Fruit fly (Drosophila melanogaster) whole organism, embryonic: ENCODE measurements around the gene CG4586.

Experiments used
- Adf1 ChIP-seq: fragments of 200-800 bp; sonication (Bioruptor generic); IDR thresholded peaks from 2 replicates; pipeline ENCODE4 v1.3.6; 2022; ENCODE audit warnings: missing biosample characterization, missing genetic modification characterization
- Atf6 ChIP-seq: fragments of 200-800 bp; sonication (Bioruptor generic); IDR thresholded peaks from 2 replicates; pipeline ENCODE4 v1.3.6; 2022; ENCODE audit warnings: missing biosample characterization, missing genetic modification characterization
- CG13894 ChIP-seq: fragments of 200-800 bp; sonication (Bioruptor generic); optimal IDR thresholded peaks from 3 replicates; lab custom pipeline; 2018; ENCODE audit warnings: missing biosample characterization, mild to moderate bottlenecking, missing genetic modification characterization, moderate library complexity
- CG14710 ChIP-seq: fragments of 200-800 bp; sonication (Bioruptor generic); optimal IDR thresholded peaks from 3 replicates; lab custom pipeline; 2019; ENCODE audit warnings: missing biosample characterization, mild to moderate bottlenecking, missing genetic modification characterization, moderate library complexity
- CG34422 ChIP-seq: fragments of 200-800 bp; sonication (Bioruptor generic); IDR thresholded peaks from 3 replicates; pipeline ENCODE4 v1.3.6; 2022; ENCODE audit warnings: missing biosample characterization, missing genetic modification characterization
- CG4282 ChIP-seq: fragments of 200-800 bp; sonication (Bioruptor generic); optimal IDR thresholded peaks from 2 replicates; lab custom pipeline; 2016; ENCODE audit warnings: missing biosample characterization, missing genetic modification characterization
- CG7556 ChIP-seq: fragments of 200-800 bp; sonication (Bioruptor generic); optimal IDR thresholded peaks from 2 replicates; lab custom pipeline; 2017; ENCODE audit warnings: missing biosample characterization, mild to moderate bottlenecking, missing genetic modification characterization
- D19B ChIP-seq: fragments of 200-800 bp; sonication (Bioruptor generic); optimal IDR thresholded peaks from 2 replicates; lab custom pipeline; 2017; ENCODE audit warnings: missing biosample characterization, mild to moderate bottlenecking, missing genetic modification characterization
- Deaf1 ChIP-seq: fragments of 200-800 bp; optimal IDR thresholded peaks from 3 replicates; lab custom pipeline; 2019; ENCODE audit warnings: missing biosample characterization, mild to moderate bottlenecking, missing genetic modification characterization, moderate library complexity
- Dip2 ChIP-seq: fragments of 200-800 bp; sonication (Bioruptor generic); IDR thresholded peaks from 2 replicates; pipeline ENCODE4 v1.3.6; 2022; ENCODE audit warnings: missing biosample characterization, missing genetic modification characterization
- ERR ChIP-seq: fragments of 200-800 bp; sonication (Bioruptor generic); optimal IDR thresholded peaks from 2 replicates; lab custom pipeline; 2016; ENCODE audit warnings: missing biosample characterization, missing genetic modification characterization
- Hr78 ChIP-seq, 2 experiments: fragments of 200-800 bp in 1 of 2; fragments of >200 bp in 1 of 2; sonication (Bioruptor generic) in 1 of 2; optimal IDR thresholded peaks; 2 replicates each; lab custom pipeline; 2017 to 2019; ENCODE audit warnings: missing biosample characterization in 2 of 2, missing genetic modification characterization in 2 of 2, mild to moderate bottlenecking in 1 of 2, moderate library complexity in 1 of 2
- Hsf ChIP-seq: fragments of 200-800 bp; sonication (Bioruptor generic); optimal IDR thresholded peaks from 3 replicates; lab custom pipeline; 2016; ENCODE audit warnings: missing biosample characterization, missing genetic modification characterization
- Jarid2 ChIP-seq: fragments of 200-800 bp; sonication (Bioruptor generic); optimal IDR thresholded peaks from 3 replicates; lab custom pipeline; 2017; ENCODE audit warnings: mild to moderate bottlenecking, missing biosample characterization, missing genetic modification reagents, missing genetic modification characterization
- Lim3 ChIP-seq: fragments of 200-800 bp; sonication (Bioruptor generic); IDR thresholded peaks from 2 replicates; pipeline ENCODE4 v1.3.6; 2022; ENCODE audit warnings: missing biosample characterization, missing genetic modification characterization
- Med ChIP-seq: fragments of 200-800 bp; sonication (Bioruptor generic); peaks from one replicate; lab custom pipeline; 2016; ENCODE audit warnings: missing biosample characterization, missing genetic modification characterization, mild to moderate bottlenecking, inconsistent platforms, moderate library complexity
- Neu2 ChIP-seq: fragments of 200-800 bp; sonication (Bioruptor generic); optimal IDR thresholded peaks from 3 replicates; lab custom pipeline; 2016; ENCODE audit warnings: missing biosample characterization, missing genetic modification characterization, borderline replicate concordance
- Nf-YB ChIP-seq: fragments of 200-800 bp; sonication (Bioruptor generic); optimal IDR thresholded peaks from 3 replicates; lab custom pipeline; 2019; ENCODE audit warnings: missing biosample characterization, mild to moderate bottlenecking, missing genetic modification characterization, moderate library complexity
- Pdp1 ChIP-seq, 2 experiments: fragments of 200-800 bp; sonication (Bioruptor generic); optimal IDR thresholded peaks; 3 replicates each; lab custom pipeline; 2016; ENCODE audit warnings: missing biosample characterization in 2 of 2, missing genetic modification characterization in 2 of 2, mild to moderate bottlenecking in 1 of 2, moderate library complexity in 1 of 2
- Sry-β ChIP-seq: fragments of 200-800 bp; sonication (Bioruptor generic); optimal IDR thresholded peaks from 2 replicates; lab custom pipeline; 2018; ENCODE audit warnings: missing biosample characterization, mild to moderate bottlenecking, missing genetic modification characterization, moderate library complexity
- Taf1 ChIP-seq: fragments of 200-800 bp; sonication (Bioruptor generic); IDR thresholded peaks from 2 replicates; pipeline ENCODE4 v1.3.6; 2022; ENCODE audit warnings: missing biosample characterization, missing genetic modification characterization
- Trl ChIP-seq, 3 experiments: fragments of >200 bp in 2 of 3; fragments of 200-800 bp in 1 of 3; sonication (Bioruptor generic) in 1 of 3; optimal IDR thresholded peaks; 2 replicates in 1 of 3; 3 replicates in 2 of 3; lab custom pipeline; 2016 to 2017; ENCODE audit warnings: missing biosample characterization in 1 of 3, missing genetic modification characterization in 1 of 3
- Usf ChIP-seq: fragments of 200-800 bp; sonication (Bioruptor generic); optimal IDR thresholded peaks from 2 replicates; lab custom pipeline; 2017; ENCODE audit warnings: missing genotype, missing biosample characterization, missing genetic modification characterization
- cad ChIP-seq: fragments of >200 bp; optimal IDR thresholded peaks from 2 replicates; lab custom pipeline; 2017; ENCODE audit warnings: missing biosample characterization, missing genetic modification characterization
- caup ChIP-seq: fragments of 200-800 bp; sonication (Bioruptor generic); optimal IDR thresholded peaks from 3 replicates; lab custom pipeline; 2017; ENCODE audit warnings: missing biosample characterization, mild to moderate bottlenecking, missing genetic modification characterization, moderate library complexity; ENCODE audit not compliant: severe bottlenecking
- chinmo ChIP-seq: fragments of 200-800 bp; sonication (Bioruptor generic); IDR thresholded peaks from 4 replicates; pipeline ENCODE4 v1.3.6; 2022; ENCODE audit warnings: missing biosample characterization, missing genetic modification characterization; ENCODE audit not compliant: partially characterized antibody
- crp ChIP-seq, 2 experiments: fragments of 200-800 bp; sonication (Bioruptor generic); optimal IDR thresholded peaks; 2 replicates in 1 of 2; 3 replicates in 1 of 2; lab custom pipeline; 2017; ENCODE audit warnings: missing biosample characterization in 2 of 2, missing genetic modification characterization in 2 of 2, mild to moderate bottlenecking in 1 of 2, moderate library complexity in 1 of 2
- dmrt99B ChIP-seq: fragments of 200-800 bp; sonication (Bioruptor generic); optimal IDR thresholded peaks from 2 replicates; lab custom pipeline; 2018; ENCODE audit warnings: missing biosample characterization, mild to moderate bottlenecking, missing genetic modification characterization, moderate library complexity
- dysf ChIP-seq: fragments of 200-800 bp; sonication (Bioruptor generic); IDR thresholded peaks from 3 replicates; pipeline ENCODE4 v1.3.6; 2022; ENCODE audit warnings: missing biosample characterization, missing genetic modification characterization
- gce ChIP-seq: fragments of 200-800 bp; sonication (Bioruptor generic); IDR thresholded peaks from 3 replicates; pipeline ENCODE4 v1.3.6; 2022; ENCODE audit warnings: missing biosample characterization, missing genetic modification characterization
- gem ChIP-seq: fragments of 200-800 bp; sonication (Bioruptor generic); optimal IDR thresholded peaks from 2 replicates; lab custom pipeline; 2019; ENCODE audit warnings: missing biosample characterization, mild to moderate bottlenecking, missing genetic modification characterization, moderate library complexity
- p53 ChIP-seq: fragments of 200-800 bp; sonication (Bioruptor generic); optimal IDR thresholded peaks from 2 replicates; lab custom pipeline; 2016; ENCODE audit warnings: missing biosample characterization, missing genetic modification characterization
- pfk ChIP-seq: fragments of 200-800 bp; sonication (Bioruptor generic); optimal IDR thresholded peaks from 2 replicates; lab custom pipeline; 2018; ENCODE audit warnings: missing biosample characterization, mild to moderate bottlenecking, missing genetic modification characterization, moderate library complexity
- pzg ChIP-seq: fragments of 200-800 bp; sonication (Bioruptor generic); optimal IDR thresholded peaks from 3 replicates; lab custom pipeline; 2018; ENCODE audit warnings: missing biosample characterization, mild to moderate bottlenecking, missing genetic modification characterization, moderate library complexity
- row ChIP-seq: fragments of 200-800 bp; sonication (Bioruptor generic); IDR thresholded peaks from 3 replicates; pipeline ENCODE4 v1.3.6; 2022; ENCODE audit warnings: missing biosample characterization, missing genetic modification characterization
- sens ChIP-seq: fragments of 200-800 bp; sonication (Bioruptor generic); peaks from one replicate; lab custom pipeline; 2016; ENCODE audit warnings: missing biosample characterization, missing genetic modification characterization
- sqz ChIP-seq: fragments of 200-800 bp; sonication (Bioruptor generic); optimal IDR thresholded peaks from 3 replicates; lab custom pipeline; 2018; ENCODE audit warnings: missing biosample characterization, mild to moderate bottlenecking, missing genetic modification characterization
- stc ChIP-seq: fragments of 200-800 bp; sonication (Bioruptor generic); IDR thresholded peaks from 2 replicates; pipeline ENCODE4 v1.3.6; 2022; ENCODE audit warnings: missing biosample characterization, missing genetic modification characterization
- ttk ChIP-seq: fragments of 200-800 bp; sonication (Bioruptor generic); IDR thresholded peaks from 2 replicates; pipeline ENCODE4 v2.1.2; 2022; ENCODE audit warnings: missing biosample characterization, missing genetic modification characterization
- unc-4 ChIP-seq: fragments of 200-800 bp; sonication (Bioruptor generic); IDR thresholded peaks from 2 replicates; pipeline ENCODE4 v1.3.6; 2022; ENCODE audit warnings: missing biosample characterization, missing genetic modification characterization; ENCODE audit not compliant: partially characterized antibody
- wek ChIP-seq: fragments of 200-800 bp; sonication (Bioruptor generic); optimal IDR thresholded peaks from 3 replicates; lab custom pipeline; 2018; ENCODE audit warnings: missing biosample characterization, mild to moderate bottlenecking, missing genetic modification characterization, moderate library complexity

The CG4586 gene

dm6 chrX:6985980-6986827 lies 16.5 kb downstream of the CG4586 start, which contains the start of gene bou (continued):
- peak; percentile 5 for TF ChIP-seq Deaf1 (tag; lab: Kevin White, UChicago)
- TF ChIP-seq row = 0 out of 3 replicates have a peak, but pooled peaks have one; percentile 34
- no peak for TF ChIP-seq Usf (GFP tag; lab: Kevin White, UChicago)
- TF ChIP-seq unc-4 (GFP tag; lab: Robert Waterston, UW) = no peak
- peak; percentile 14 for TF ChIP-seq ERR (GFP tag; lab: Kevin White, UChicago)
- no peak for TF ChIP-seq dysf
- no peak for TF ChIP-seq wek (GFP tag; lab: Kevin White, UChicago)
- 0 out of 4 replicates have a peak, but pooled peaks have one; percentile 21 for TF ChIP-seq chinmo (GFP tag; lab: Robert Waterston, UW)
- TF ChIP-seq Dip2 (GFP tag; lab: Robert Waterston, UW) = no peak
- TF ChIP-seq gce (GFP tag; lab: Robert Waterston, UW) = no peak
- TF ChIP-seq p53 (GFP tag; lab: Kevin White, UChicago) = no peak
- peak; percentile 39 for TF ChIP-seq Jarid2 (GFP tag; lab: Kevin White, UChicago)
- TF ChIP-seq Trl (optimal IDR thresholded peaks at IDR 0.05; lab: Kevin White, UChicago) = peak; percentile 60 to 70
- TF ChIP-seq Trl (GFP tag; optimal IDR thresholded peaks at IDR 0.05; lab: Kevin White, UChicago) = no peak
- TF ChIP-seq stc (GFP tag; lab: Robert Waterston, UW) = no peak
- no peak for TF ChIP-seq pzg (GFP tag; lab: Kevin White, UChicago)
- peak; percentile 21 for TF ChIP-seq sqz (GFP tag; lab: Kevin White, UChicago)
- TF ChIP-seq Hr78 (GFP tag; optimal IDR thresholded peaks at IDR 0.05; lab: Kevin White, UChicago) = peak in 1 of 2 experiments; percentile 97
- TF ChIP-seq CG13894 (tag; lab: Kevin White, UChicago) = peak; percentile 55
- no peak for TF ChIP-seq ttk (GFP tag; lab: Robert Waterston, UW)
- no peak for TF ChIP-seq Nf-YB
- 0 out of 3 replicates have a peak, but pooled peaks have one; percentile 7 for TF ChIP-seq CG34422 (GFP tag; lab: Robert Waterston, UW)
- TF ChIP-seq pfk (GFP tag; lab: Kevin White, UChicago) = peak; percentile 98
- TF ChIP-seq CG7556 = no peak
- TF ChIP-seq Adf1 (GFP tag; lab: Robert Waterston, UW) = no peak
- TF ChIP-seq CG4282 (GFP tag; lab: Kevin White, UChicago) = no peak
- TF ChIP-seq gem (tag; lab: Kevin White, UChicago) = peak; percentile 2
- no peak for TF ChIP-seq cad
- peak; percentile 90 for TF ChIP-seq Sry-β (GFP tag; lab: Kevin White, UChicago)
- TF ChIP-seq CG14710 (tag; lab: Kevin White, UChicago) = no peak
- peak; percentile 60 for TF ChIP-seq Med
- TF ChIP-seq Hsf = no peak
- TF ChIP-seq, all 482 proteins: peak for 27

- TF ChIP-seq sens (GFP tag; lab: Kevin White, UChicago) (peak; percentile 77), Trl (optimal IDR thresholded peaks at IDR 0.05; lab: Kevin White, UChicago) (peak; percentile 58 to 72), Trl (GFP tag; optimal IDR thresholded peaks at IDR 0.05; lab: Kevin White, UChicago) (no peak), Atf6 (no peak), dmrt99B (tag; lab: Kevin White, UChicago) (no peak), Lim3 (GFP tag; lab: Robert Waterston, UW) (no peak), Pdp1 (GFP tag; optimal IDR thresholded peaks at IDR 0.05; lab: Kevin White, UChicago) (peak in 1 of 2 experiments; percentile 51), crp (GFP tag; optimal IDR thresholded peaks at IDR 0.05; lab: Kevin White, UChicago) (no peak), D19B (GFP tag; lab: Kevin White, UChicago) (peak; percentile 81), Taf1 (GFP tag; lab: Robert Waterston, UW) (no peak), row (peak; percentile 18; the same call in 1 of the 3 replicates), chinmo (GFP tag; lab: Robert Waterston, UW) (0 out of 4 replicates have a peak, but pooled peaks have one; percentile 47), caup (GFP tag; lab: Kevin White, UChicago) (no peak), pfk (GFP tag; lab: Kevin White, UChicago) (peak; percentile 98), Neu2 (GFP tag; lab: Kevin White, UChicago) (no peak)
Observed at dm6 chrX:6987091-6987490, 17.4 kb downstream of the CG4586 start.
